Fruit fly (Drosophila melanogaster) Kc167 (cell line): Measurements from ENCODE around the gene CG43845.
A peak's percentile ranks its signal among the peaks of the same experiment; 100 is the strongest.

Experiments used
- Myc ChIP-seq: fragments of >200 bp; optimal IDR thresholded peaks from 2 replicates; lab custom pipeline; 2017; ENCODE audit warnings: missing external identifiers
- Sin3A ChIP-seq: fragments of >200 bp; optimal IDR thresholded peaks from 2 replicates; lab custom pipeline; 2018; ENCODE audit warnings: missing external identifiers
- h ChIP-seq: fragments of >200 bp; optimal IDR thresholded peaks from 3 replicates; lab custom pipeline; 2018; ENCODE audit warnings: missing external identifiers
- insv ChIP-seq: fragments of >200 bp; optimal IDR thresholded peaks from 3 replicates; lab custom pipeline; 2018; ENCODE audit warnings: missing external identifiers
- psq ChIP-seq: fragments of >200 bp; optimal IDR thresholded peaks from 2 replicates; lab custom pipeline; 2017; ENCODE audit warnings: missing external identifiers
- ttk ChIP-seq: sonication (Bioruptor generic); optimal IDR thresholded peaks from 2 replicates; lab custom pipeline; 2017; ENCODE audit warnings: missing external identifiers

The CG43845 gene

DNA sequence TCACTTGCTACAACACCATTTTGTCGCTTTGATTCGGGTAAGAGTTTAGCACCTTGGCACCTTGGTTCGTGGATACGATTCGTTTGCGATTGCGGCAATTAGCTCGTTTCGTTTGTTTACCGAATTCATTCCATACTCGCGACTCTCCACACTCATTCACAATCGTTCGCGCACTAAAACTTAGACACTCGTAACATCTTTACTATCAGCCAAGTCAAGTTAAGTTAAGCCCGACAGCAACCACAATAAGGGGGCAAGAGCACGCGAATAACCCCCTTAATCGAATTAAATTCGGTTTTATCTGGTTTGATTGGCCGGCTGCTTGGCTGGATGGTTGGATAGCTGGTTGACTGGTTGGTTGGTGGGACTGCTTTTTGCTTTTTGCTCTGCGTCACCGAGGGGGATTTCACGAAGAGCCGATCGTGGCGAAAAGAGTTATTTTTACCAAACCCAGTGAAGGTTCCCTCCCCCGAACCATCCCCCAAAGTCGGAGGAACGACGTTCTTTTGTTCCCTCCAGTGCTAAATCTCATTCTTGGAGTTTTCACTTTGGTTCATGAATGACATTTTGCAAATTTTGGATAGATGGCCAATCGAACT lies 19.0 kb downstream of the CG43845 start:
- TF ChIP-seq Sin3A (no peak), h (lab: Kevin White, UChicago) (no peak), insv (lab: Kevin White, UChicago) (no peak), ttk (lab: Kevin White, UChicago) (no peak), Myc (lab: Kevin White, UChicago) (no peak), psq (lab: Kevin White, UChicago) (no peak)

DNA sequence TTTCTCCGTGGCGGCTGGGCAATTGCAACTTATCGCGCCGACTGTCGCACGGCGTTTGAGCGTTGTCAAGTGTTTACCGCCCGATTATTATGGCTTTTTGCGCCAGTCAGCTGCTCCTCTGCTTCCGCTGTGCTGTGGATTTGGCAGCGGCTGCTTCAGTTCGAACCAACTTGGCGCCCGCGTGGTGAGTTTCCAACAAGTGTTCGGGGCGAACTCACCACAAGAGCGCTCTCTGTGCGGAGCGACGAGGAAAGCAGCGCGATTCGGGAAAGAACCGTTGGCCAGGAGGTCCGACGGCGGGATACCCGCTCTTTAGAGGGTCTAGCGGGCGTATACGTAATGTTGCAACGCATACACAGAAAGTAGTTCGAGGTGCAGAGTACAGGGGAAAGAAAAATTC lies 20.3 kb downstream of the CG43845 start, which contains the start of gene NKCC:
Gene NKCC, minus strand, starts transcription at position 57 of the 400 bp plus-strand sequence.
- TF ChIP-seq psq (lab: Kevin White, UChicago) (no peak), insv (lab: Kevin White, UChicago) (no peak), Myc (lab: Kevin White, UChicago) (no peak)

DNA sequence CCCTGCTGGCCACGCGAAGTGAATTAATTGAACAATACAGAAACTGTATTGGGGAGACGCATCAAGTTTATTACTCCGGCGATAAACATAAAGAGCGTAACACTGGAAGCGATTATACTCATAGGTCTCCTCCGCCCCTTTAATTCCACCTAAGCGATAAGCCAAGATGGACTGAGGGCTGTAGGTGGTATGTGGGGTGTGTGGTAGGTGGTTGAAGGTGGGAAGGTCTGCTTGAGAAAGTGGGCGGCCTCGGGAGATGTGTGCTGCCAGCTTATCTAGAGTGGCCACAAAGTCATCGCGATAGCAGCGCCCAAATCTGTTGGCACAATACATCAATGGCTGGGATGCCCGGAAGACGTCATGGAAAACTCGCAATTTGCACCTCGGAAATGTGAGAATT lies 25.3 kb downstream of the CG43845 start:
- TF ChIP-seq Sin3A: no peak

DNA sequence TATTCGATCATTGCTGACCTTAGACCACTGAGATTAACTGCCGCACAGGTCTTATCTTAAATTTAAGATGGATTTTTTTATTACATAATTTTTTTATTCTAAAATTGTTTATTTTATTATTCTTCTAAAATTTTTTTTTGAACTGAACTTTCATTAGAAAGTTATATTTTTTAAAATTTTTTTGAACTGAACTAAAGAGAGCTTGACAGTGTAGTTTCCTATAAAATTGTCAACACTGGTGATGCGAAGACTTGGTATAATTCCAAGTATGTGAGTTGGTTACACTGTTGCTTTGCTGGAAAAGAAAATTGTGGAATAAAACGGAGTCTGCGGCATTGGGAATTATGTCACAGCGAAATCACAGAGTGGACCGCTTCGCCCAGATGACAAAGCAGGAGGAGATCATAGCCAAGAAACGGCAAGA lies 37.6 kb downstream of the CG43845 start, which contains the start of gene CG31550:
Gene CG31550, plus strand, starts transcription at position 249 of the 424 bp plus-strand sequence.
- TF ChIP-seq Sin3A (no peak), insv (lab: Kevin White, UChicago) (no peak), ttk (lab: Kevin White, UChicago) (no peak), h (lab: Kevin White, UChicago) (no peak), Myc (lab: Kevin White, UChicago) (no peak), psq (lab: Kevin White, UChicago) (no peak)

DNA sequence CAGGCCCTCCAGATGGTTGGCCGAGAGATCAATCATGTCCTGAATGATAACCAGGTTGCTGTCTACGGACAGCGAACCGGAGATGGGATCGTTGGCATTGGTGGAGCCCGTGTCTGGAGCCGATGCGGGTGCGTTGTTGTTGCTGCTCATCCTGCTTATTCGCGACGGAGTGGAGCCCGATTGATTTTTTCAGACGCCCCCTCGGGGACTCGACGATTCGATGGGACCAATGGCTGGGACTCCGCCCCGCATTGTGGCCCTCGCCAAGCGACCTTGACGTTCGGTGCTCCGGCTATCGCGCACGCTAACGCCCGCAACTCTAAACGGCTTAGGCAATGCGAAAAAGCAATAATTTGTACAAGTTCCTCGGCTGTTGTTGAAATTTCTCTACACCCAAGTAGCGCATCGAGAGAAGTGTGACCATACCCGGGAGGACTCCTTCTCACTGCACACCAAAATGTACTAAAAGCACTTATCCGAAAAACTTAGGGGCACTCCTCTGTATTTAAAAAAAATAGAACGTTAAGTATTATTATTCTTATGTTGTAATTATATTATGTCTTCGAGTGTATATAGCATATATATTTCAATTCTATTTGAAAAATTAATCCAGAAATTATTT lies 39.3 kb downstream of the CG43845 start, which contains the start of gene ksr:
Gene ksr, minus strand, starts transcription at position 419 of the 622 bp plus-strand sequence.
- TF ChIP-seq ttk (lab: Kevin White, UChicago) (no peak), psq (lab: Kevin White, UChicago) (no peak), insv (lab: Kevin White, UChicago) (no peak), Sin3A (no peak), Myc (lab: Kevin White, UChicago) (no peak)

DNA sequence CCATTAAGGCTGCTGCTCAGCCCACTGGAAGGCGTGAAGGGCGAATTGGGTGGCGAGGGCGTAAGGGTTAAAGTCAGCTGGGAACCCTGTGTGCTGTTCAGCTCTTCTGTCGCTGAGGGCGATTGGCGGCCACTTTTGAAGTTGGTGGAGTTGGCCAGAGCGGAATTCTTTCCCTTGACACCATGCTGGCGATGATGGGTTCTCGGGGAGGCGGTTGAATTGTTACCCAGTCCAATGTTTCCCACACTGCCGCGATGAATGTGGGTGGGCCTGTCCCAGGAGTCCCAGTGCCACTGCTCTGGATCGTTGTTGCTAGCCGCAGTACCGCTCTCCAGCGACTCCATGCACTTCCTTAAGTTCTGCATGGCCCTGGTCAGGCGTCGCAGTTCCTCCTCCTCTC lies 40.1 kb downstream of the CG43845 start:
- TF ChIP-seq insv (lab: Kevin White, UChicago): no peak
- TF ChIP-seq Sin3A: no peak
- TF ChIP-seq ttk (lab: Kevin White, UChicago): peak; percentile 92
- no peak for TF ChIP-seq h (lab: Kevin White, UChicago)

DNA sequence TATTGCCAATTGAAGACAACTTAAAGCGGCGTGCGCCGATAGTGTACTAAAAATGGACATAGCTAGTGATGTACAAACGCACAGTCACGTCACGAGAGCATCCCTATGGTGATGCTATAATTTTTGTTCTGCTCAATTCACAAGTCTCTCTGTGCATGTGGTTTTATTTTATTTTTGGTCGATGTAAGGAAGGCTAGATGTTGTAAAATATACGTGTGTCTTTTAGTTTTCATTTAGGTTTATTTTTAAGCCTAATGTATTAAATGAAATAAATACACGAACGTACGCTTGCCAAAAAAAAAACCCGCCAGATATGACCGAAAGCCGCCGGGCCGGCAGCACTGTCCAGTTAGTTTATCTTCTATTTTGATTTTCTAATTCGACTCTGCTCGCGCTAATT lies 48.4 kb downstream of the CG43845 start, which contains the start of the genes CG45100, HDAC3 and Hcs:
Gene CG45100, minus strand, starts transcription at position 50 of the 400 bp plus-strand sequence.
Gene HDAC3, minus strand, starts transcription at position 50 of the 400 bp plus-strand sequence.
Gene Hcs, plus strand, starts transcription at position 349 of the 400 bp plus-strand sequence.
- TF ChIP-seq Myc (lab: Kevin White, UChicago) (no peak), h (lab: Kevin White, UChicago) (no peak), ttk (lab: Kevin White, UChicago) (no peak), Sin3A (no peak)
